Worm (Caenorhabditis elegans) whole organism, early embryonic: ENCODE results near the gene arf-5.

Experiments
- ama-1 ChIP-seq: fragments of 150-350 bp; optimal IDR thresholded peaks from 2 replicates; lab custom pipeline; 2014
- ceh-36 ChIP-seq: sonication (generic microtip); optimal IDR thresholded peaks from 2 replicates; lab custom pipeline; 2016; ENCODE audit warnings: missing genetic modification characterization, inconsistent platforms, missing compliant biosample characterization
- flt-1 ChIP-seq: fragments of 200-800 bp; sonication (Bioruptor generic); IDR thresholded peaks from 2 replicates; pipeline ENCODE4 v1.3.6; 2022; ENCODE audit warnings: missing genetic modification characterization, missing compliant biosample characterization
- sea-1 ChIP-seq: fragments of 200-800 bp; sonication (Bioruptor generic); conservative IDR thresholded peaks from 2 replicates; pipeline ENCODE4 v1.3.6; 2022; ENCODE audit warnings: missing genetic modification characterization, missing compliant biosample characterization
- tra-4 ChIP-seq: sonication (generic microtip); optimal IDR thresholded peaks from 2 replicates; lab custom pipeline; 2017; ENCODE audit warnings: missing genetic modification characterization, missing compliant biosample characterization

DNA sequence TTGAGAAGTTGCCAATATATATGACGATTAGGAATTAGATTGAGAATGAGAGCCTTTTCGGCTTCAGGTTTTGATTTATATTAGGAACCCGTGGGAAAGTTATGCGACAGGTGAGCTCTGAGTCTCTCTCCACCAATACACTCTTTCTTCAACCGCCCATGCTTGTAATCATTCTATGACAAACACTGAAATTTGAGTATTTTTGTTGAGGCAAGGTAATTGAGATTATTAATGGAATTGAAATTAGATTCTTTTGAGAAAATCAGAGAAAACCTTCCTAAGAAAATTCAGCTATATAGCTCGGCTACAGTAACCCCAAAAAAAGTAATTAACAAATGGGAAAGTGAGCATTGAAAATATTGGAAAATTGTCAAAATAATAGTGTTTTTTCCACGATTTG, 26.5 kb upstream of the arf-5 start, which contains the start of gene ceh-19:
- TF ChIP-seq flt-1 (GFP tag; lab: Robert Waterston, UW) (no peak), ama-1 (lab: Kevin White, UChicago) (no peak), tra-4 (tag; lab: Kevin White, UChicago) (no peak), ceh-36 (tag; lab: Kevin White, UChicago) (no peak), sea-1 (no peak)
